Worm (Caenorhabditis elegans) whole organism, young adult: ENCODE data around the gene sfxn-1.1.

Experiments used
- B0019.2 ChIP-seq: fragments of 200-800 bp; sonication (Bioruptor generic); conservative IDR thresholded peaks from 2 replicates; pipeline ENCODE4 v1.3.6; 2022; ENCODE audit warnings: missing genetic modification reagents, missing genetic modification characterization, missing compliant biosample characterization
- B0035.1 ChIP-seq: sonication (generic microtip); optimal IDR thresholded peaks from 2 replicates; lab custom pipeline; 2016; ENCODE audit warnings: missing genetic modification characterization, mild to moderate bottlenecking, missing compliant biosample characterization, missing genotype, missing genetic modification reagents
- B0261.1 ChIP-seq: sonication (generic microtip); optimal IDR thresholded peaks from 2 replicates; lab custom pipeline; 2016; ENCODE audit warnings: mild to moderate bottlenecking, missing genetic modification characterization, moderate library complexity, missing compliant biosample characterization
- B0336.3 ChIP-seq: fragments of 200-800 bp; sonication (Bioruptor generic); IDR thresholded peaks from 2 replicates; pipeline ENCODE4 v1.3.6; 2022; ENCODE audit warnings: missing genetic modification characterization, missing compliant biosample characterization
- F22D6.2 ChIP-seq: sonication (generic microtip); optimal IDR thresholded peaks from 2 replicates; lab custom pipeline; 2016; ENCODE audit warnings: mild to moderate bottlenecking, missing genetic modification characterization, missing compliant biosample characterization
- F23B12.7 ChIP-seq: sonication (generic microtip); optimal IDR thresholded peaks from 2 replicates; lab custom pipeline; 2017; ENCODE audit warnings: missing genetic modification characterization, mild to moderate bottlenecking, missing compliant biosample characterization, antibody characterized with exemption, moderate library complexity; ENCODE audit not compliant: insufficient read depth
- F33H1.4 ChIP-seq: fragments of 200-800 bp; sonication (Bioruptor generic); IDR thresholded peaks from 2 replicates; pipeline ENCODE4 v1.3.6; 2022; ENCODE audit warnings: missing genetic modification reagents, missing genetic modification characterization, missing compliant biosample characterization
- F37B4.10 ChIP-seq: fragments of 200-800 bp; sonication (Bioruptor generic); IDR thresholded peaks from 2 replicates; pipeline ENCODE4 v1.3.6; 2022; ENCODE audit warnings: missing genetic modification characterization, missing compliant biosample characterization
- F49E8.2 ChIP-seq: sonication (generic microtip); optimal IDR thresholded peaks from 3 replicates; lab custom pipeline; 2017; ENCODE audit warnings: missing genetic modification characterization, mild to moderate bottlenecking, missing compliant biosample characterization, antibody characterized with exemption, moderate library complexity; ENCODE audit not compliant: insufficient read depth
- F52B5.7 ChIP-seq: sonication (generic microtip); optimal IDR thresholded peaks from 2 replicates; lab custom pipeline; 2016; ENCODE audit warnings: mild to moderate bottlenecking, missing genetic modification characterization, missing compliant biosample characterization
- K11D2.4 ChIP-seq: fragments of 200-800 bp; sonication (Bioruptor generic); IDR thresholded peaks from 2 replicates; pipeline ENCODE4 v1.3.6; 2022; ENCODE audit warnings: missing genetic modification reagents, missing genetic modification characterization, missing compliant biosample characterization
- T07F8.4 ChIP-seq: sonication (generic microtip); optimal IDR thresholded peaks from 2 replicates; lab custom pipeline; 2016; ENCODE audit warnings: mild to moderate bottlenecking, missing genetic modification characterization, moderate library complexity, missing compliant biosample characterization
- Y53F4B.3 ChIP-seq: fragments of 200-800 bp; sonication (Bioruptor generic); IDR thresholded peaks from 2 replicates; pipeline ENCODE4 v1.3.6; 2022; ENCODE audit warnings: missing genetic modification reagents, missing genetic modification characterization, missing compliant biosample characterization
- Y53G8AR.9 ChIP-seq: fragments of 200-800 bp; sonication (Bioruptor generic); conservative IDR thresholded peaks from 2 replicates; pipeline ENCODE4 v1.3.6; 2022; ENCODE audit warnings: missing genetic modification reagents, missing genetic modification characterization, missing compliant biosample characterization
- aptf-2 ChIP-seq: fragments of 200-800 bp; sonication (Bioruptor generic); conservative IDR thresholded peaks from 2 replicates; pipeline ENCODE4 v1.3.6; 2022; ENCODE audit warnings: missing genetic modification reagents, missing genetic modification characterization, missing compliant biosample characterization
- aptf-3 ChIP-seq: fragments of 200-800 bp; sonication (Bioruptor generic); IDR thresholded peaks from 2 replicates; pipeline ENCODE4 v1.3.6; 2022; ENCODE audit warnings: missing genetic modification characterization, missing compliant biosample characterization
- athp-1 ChIP-seq: sonication (generic microtip); optimal IDR thresholded peaks from 2 replicates; lab custom pipeline; 2017; ENCODE audit warnings: mild to moderate bottlenecking, missing genetic modification characterization, missing compliant biosample characterization
- attf-3 ChIP-seq: fragments of 200-800 bp; sonication (Bioruptor generic); conservative IDR thresholded peaks from 2 replicates; pipeline ENCODE4 v1.3.6; 2022; ENCODE audit warnings: missing genetic modification reagents, missing genetic modification characterization, missing compliant biosample characterization
- bed-1 ChIP-seq: fragments of 200-800 bp; sonication (Bioruptor generic); IDR thresholded peaks from 2 replicates; pipeline ENCODE4 v1.3.6; 2022; ENCODE audit warnings: missing genetic modification reagents, missing genetic modification characterization, missing compliant biosample characterization
- ceh-100 ChIP-seq: fragments of 200-800 bp; sonication (Bioruptor generic); IDR thresholded peaks from 2 replicates; pipeline ENCODE4 v1.3.6; 2022; ENCODE audit warnings: missing genetic modification reagents, missing genetic modification characterization, missing compliant biosample characterization
- die-1 ChIP-seq: sonication (generic microtip); optimal IDR thresholded peaks from 2 replicates; lab custom pipeline; 2016; ENCODE audit warnings: missing genotype, mild to moderate bottlenecking, missing genetic modification characterization, missing compliant biosample characterization
- efl-1 ChIP-seq: fragments of 150-350 bp; optimal IDR thresholded peaks from 2 replicates; lab custom pipeline; 2014; ENCODE audit warnings: missing biosample characterization, missing genetic modification reagents, missing genetic modification characterization
- egl-44 ChIP-seq: fragments of 200-800 bp; sonication (Bioruptor generic); IDR thresholded peaks from 2 replicates; pipeline ENCODE4 v1.3.6; 2022; ENCODE audit warnings: missing genetic modification reagents, missing genetic modification characterization, missing compliant biosample characterization
- ekl-4 ChIP-seq: fragments of 200-800 bp; sonication (Bioruptor generic); IDR thresholded peaks from 2 replicates; pipeline ENCODE4 v1.3.6; 2022; ENCODE audit warnings: missing genetic modification reagents, missing genetic modification characterization, missing compliant biosample characterization
- fkh-3 ChIP-seq: sonication (generic microtip); optimal IDR thresholded peaks from 2 replicates; lab custom pipeline; 2016; ENCODE audit warnings: mild to moderate bottlenecking, missing genetic modification characterization, missing compliant biosample characterization
- him-1 ChIP-seq: sonication (generic microtip); optimal IDR thresholded peaks from 2 replicates; lab custom pipeline; 2016; ENCODE audit warnings: missing genotype, missing genetic modification reagents, missing genetic modification characterization, missing compliant biosample characterization
- hmg-20 ChIP-seq: fragments of 200-800 bp; sonication (Bioruptor generic); IDR thresholded peaks from 2 replicates; pipeline ENCODE4 v1.3.6; 2022; ENCODE audit warnings: missing genetic modification reagents, missing genetic modification characterization, missing compliant biosample characterization
- hsf-1 ChIP-seq: fragments of 200-800 bp; sonication (Bioruptor generic); IDR thresholded peaks from 2 replicates; pipeline ENCODE4 v1.3.6; 2022; ENCODE audit warnings: missing genetic modification reagents, missing genetic modification characterization, missing compliant biosample characterization
- lin-26 ChIP-seq: fragments of 200-800 bp; sonication (Bioruptor generic); IDR thresholded peaks from 2 replicates; pipeline ENCODE4 v1.3.6; 2022; ENCODE audit warnings: missing genetic modification reagents, missing genetic modification characterization, missing compliant biosample characterization
- lin-35 ChIP-seq, 3 experiments: fragments of 150-350 bp in 2 of 3; sonication (generic microtip) in 1 of 3; optimal IDR thresholded peaks; 2 replicates each; lab custom pipeline; 2014 to 2018; ENCODE audit warnings: missing biosample characterization in 3 of 3, missing genetic modification characterization in 3 of 3, missing genetic modification reagents in 3 of 3
- lin-40 ChIP-seq: sonication (generic microtip); optimal IDR thresholded peaks from 2 replicates; lab custom pipeline; 2016; ENCODE audit warnings: missing genetic modification characterization, mild to moderate bottlenecking, missing compliant biosample characterization, missing genotype, missing genetic modification reagents
- lsl-1 ChIP-seq: fragments of 200-800 bp; sonication (Bioruptor generic); optimal IDR thresholded peaks from 2 replicates; lab custom pipeline; 2018; ENCODE audit warnings: mild to moderate bottlenecking, missing genetic modification characterization, moderate library complexity, missing compliant biosample characterization
- madf-6 ChIP-seq: fragments of 200-800 bp; sonication (Bioruptor generic); IDR thresholded peaks from 2 replicates; pipeline ENCODE4 v1.3.6; 2022; ENCODE audit warnings: missing genetic modification reagents, missing genetic modification characterization, missing compliant biosample characterization
- nfya-1 ChIP-seq: sonication (generic microtip); optimal IDR thresholded peaks from 2 replicates; lab custom pipeline; 2017; ENCODE audit warnings: antibody characterized with exemption, missing compliant biosample characterization, missing genetic modification characterization, borderline replicate concordance; ENCODE audit not compliant: insufficient read depth
- nfya-2 ChIP-seq: fragments of 200-800 bp; sonication (Bioruptor generic); IDR thresholded peaks from 2 replicates; pipeline ENCODE4 v1.3.6; 2022; ENCODE audit warnings: missing genetic modification reagents, missing genetic modification characterization, missing compliant biosample characterization
- nhr-120 ChIP-seq: fragments of 200-800 bp; sonication (Bioruptor generic); IDR thresholded peaks from 2 replicates; pipeline ENCODE4 v1.3.6; 2022; ENCODE audit warnings: missing genetic modification characterization, missing compliant biosample characterization
- nhr-80 ChIP-seq: sonication (generic microtip); optimal IDR thresholded peaks from 2 replicates; lab custom pipeline; 2016; ENCODE audit warnings: missing genetic modification characterization, missing compliant biosample characterization
- pbrm-1 ChIP-seq: fragments of 200-800 bp; sonication (Bioruptor generic); IDR thresholded peaks from 2 replicates; pipeline ENCODE4 v1.3.6; 2022; ENCODE audit warnings: missing genetic modification reagents, missing genetic modification characterization, missing compliant biosample characterization
- pha-4 ChIP-seq: fragments of 150-350 bp; sonication (generic microtip); optimal IDR thresholded peaks from 2 replicates; lab custom pipeline; 2014; ENCODE audit warnings: missing biosample characterization, missing genetic modification reagents, missing genetic modification characterization
- repo-1 ChIP-seq: sonication (generic microtip); optimal IDR thresholded peaks from 2 replicates; lab custom pipeline; 2017; ENCODE audit warnings: mild to moderate bottlenecking, missing genetic modification characterization, missing compliant biosample characterization
- sea-2 ChIP-seq: fragments of 200-800 bp; sonication (Bioruptor generic); IDR thresholded peaks from 2 replicates; pipeline ENCODE4 v1.3.6; 2022; ENCODE audit warnings: missing genetic modification characterization, missing compliant biosample characterization
- snpc-4 ChIP-seq, 5 experiments: fragments of 150-350 bp in 1 of 5; sonication (generic microtip) in 4 of 5; optimal IDR thresholded peaks; 2 replicates each; lab custom pipeline; 2014 to 2018; ENCODE audit warnings: missing genetic modification characterization in 5 of 5, missing biosample characterization in 3 of 5, antibody characterized with exemption in 2 of 5, mild to moderate bottlenecking in 2 of 5, missing compliant biosample characterization in 2 of 5, missing genotype in 2 of 5, moderate library complexity in 2 of 5, missing genetic modification reagents in 1 of 5
- somi-1 ChIP-seq: fragments of 200-800 bp; sonication (Bioruptor generic); optimal IDR thresholded peaks from 2 replicates; lab custom pipeline; 2018; ENCODE audit warnings: mild to moderate bottlenecking, missing genetic modification characterization, missing compliant biosample characterization
- sptf-2 ChIP-seq: fragments of 200-800 bp; sonication (Bioruptor generic); optimal IDR thresholded peaks from 2 replicates; lab custom pipeline; 2018; ENCODE audit warnings: mild to moderate bottlenecking, missing genetic modification characterization, missing compliant biosample characterization
- tbx-9 ChIP-seq: sonication (generic microtip); optimal IDR thresholded peaks from 2 replicates; lab custom pipeline; 2016; ENCODE audit warnings: borderline replicate concordance, missing genetic modification characterization, inconsistent platforms, missing compliant biosample characterization
- zfh-2 ChIP-seq: fragments of 200-800 bp; sonication (Bioruptor generic); conservative IDR thresholded peaks from 2 replicates; pipeline ENCODE4 v1.3.6; 2022; ENCODE audit warnings: missing genetic modification reagents, missing genetic modification characterization, missing compliant biosample characterization
- ztf-22 ChIP-seq: fragments of 200-800 bp; sonication (Bioruptor generic); optimal IDR thresholded peaks from 2 replicates; lab custom pipeline; 2018; ENCODE audit warnings: mild to moderate bottlenecking, missing genetic modification characterization, moderate library complexity, missing compliant biosample characterization
- ztf-25 ChIP-seq: fragments of 200-800 bp; sonication (Bioruptor generic); IDR thresholded peaks from 2 replicates; pipeline ENCODE4 v1.3.6; 2022; ENCODE audit warnings: missing genetic modification reagents, missing genetic modification characterization, missing compliant biosample characterization

Gene sfxn-1.1

DNA sequence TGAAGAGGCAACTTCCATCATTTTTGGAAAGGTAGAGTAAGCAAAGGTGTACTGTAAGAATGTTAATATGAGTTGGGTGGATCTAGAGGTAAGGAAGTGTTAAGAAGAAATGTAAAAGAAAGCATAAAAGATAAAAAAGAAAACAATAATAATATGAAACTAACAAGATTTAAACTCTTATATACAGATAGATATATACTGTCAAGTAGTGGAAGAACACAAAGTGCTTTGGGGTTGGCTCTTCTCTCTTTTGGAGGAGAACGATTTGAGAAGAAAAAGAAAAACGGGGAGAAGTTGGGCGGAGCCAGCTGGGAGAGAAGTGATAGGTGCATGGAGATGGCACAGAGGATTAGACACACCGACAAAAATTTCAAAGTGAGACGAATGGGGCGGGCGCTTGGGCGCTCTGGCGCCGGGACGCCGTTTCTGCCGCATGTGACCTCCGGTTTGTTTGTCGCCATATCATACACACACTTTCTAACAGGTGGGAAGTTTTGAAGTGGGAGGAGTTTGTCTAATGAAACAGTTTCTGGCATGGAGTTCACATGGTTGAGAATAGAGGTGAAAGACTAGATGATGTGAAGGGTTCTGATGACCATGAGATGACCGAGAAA, 31.2 kb downstream of the sfxn-1.1 start, which contains the start of gene T19H5.4 (continued):
- peak; percentile 47 for TF ChIP-seq lin-40 (tag; lab: Kevin White, UChicago)
- TF ChIP-seq Y53G8AR.9 (GFP tag; lab: Robert Waterston, UW) = no peak
- no peak for TF ChIP-seq ceh-100
- TF ChIP-seq aptf-3 (GFP tag; lab: Robert Waterston, UW) = no peak
- TF ChIP-seq nhr-80 (tag; lab: Kevin White, UChicago) = peak; percentile 90
- TF ChIP-seq F49E8.2 (tag; lab: Kevin White, UChicago) = no peak
- TF ChIP-seq tbx-9 = no peak
- peak; percentile 52; the same call in 1 of the 2 replicates for TF ChIP-seq lin-26 (GFP tag; lab: Robert Waterston, UW)
- no peak for TF ChIP-seq T07F8.4 (tag; lab: Kevin White, UChicago)
- no peak for TF ChIP-seq Y53F4B.3 (GFP tag; lab: Robert Waterston, UW)
- no peak for TF ChIP-seq F23B12.7 (tag; lab: Kevin White, UChicago)
- TF ChIP-seq B0035.1 (tag; lab: Kevin White, UChicago) = no peak
- peak; percentile 67 for TF ChIP-seq somi-1
- TF ChIP-seq B0019.2 (GFP tag; lab: Robert Waterston, UW) = no peak
- no peak for TF ChIP-seq snpc-4 (GFP tag; optimal IDR thresholded peaks at IDR 0.05; lab: Kevin White, UChicago)
- TF ChIP-seq snpc-4 (tag; optimal IDR thresholded peaks at IDR 0.05; lab: Kevin White, UChicago) = peak in 1 of 4 experiments; percentile 12
- TF ChIP-seq ztf-22 (GFP tag; lab: Kevin White, UChicago) = peak; percentile 59
- TF ChIP-seq K11D2.4 (GFP tag; lab: Robert Waterston, UW) = peak; percentile 62; the same call in 1 of the 2 replicates
- TF ChIP-seq F33H1.4 (GFP tag; lab: Robert Waterston, UW) = no peak
- no peak for TF ChIP-seq lin-35 (GFP tag; optimal IDR thresholded peaks at IDR 0.05; lab: Kevin White, UChicago)
- TF ChIP-seq sptf-2 (GFP tag; lab: Kevin White, UChicago) = no peak
- no peak for TF ChIP-seq nfya-1 (tag; lab: Kevin White, UChicago)
- TF ChIP-seq bed-1 (GFP tag; lab: Robert Waterston, UW) = no peak
- TF ChIP-seq F22D6.2 (tag; lab: Kevin White, UChicago) = peak; percentile 20
- TF ChIP-seq efl-1 (GFP tag; lab: Kevin White, UChicago) = no peak
- TF ChIP-seq him-1 (tag; lab: Kevin White, UChicago) = no peak
- no peak for TF ChIP-seq madf-6 (GFP tag; lab: Robert Waterston, UW)
- TF ChIP-seq ekl-4 (GFP tag; lab: Robert Waterston, UW) = no peak
- no peak for TF ChIP-seq attf-3
- no peak for TF ChIP-seq nhr-120 (GFP tag; lab: Robert Waterston, UW)
- TF ChIP-seq F37B4.10 (GFP tag; lab: Robert Waterston, UW) = no peak
- no peak for TF ChIP-seq aptf-2 (GFP tag; lab: Robert Waterston, UW)
- TF ChIP-seq B0261.1 (tag; lab: Kevin White, UChicago) = no peak
- no peak for TF ChIP-seq F52B5.7 (tag; lab: Kevin White, UChicago)
- peak; percentile 95 for TF ChIP-seq zfh-2
- no peak for TF ChIP-seq athp-1 (tag; lab: Kevin White, UChicago)
- TF ChIP-seq egl-44 (GFP tag; lab: Robert Waterston, UW) = peak; percentile 73
- no peak for TF ChIP-seq ztf-25 (GFP tag; lab: Robert Waterston, UW)
- no peak for TF ChIP-seq die-1 (tag; lab: Kevin White, UChicago)
- no peak for TF ChIP-seq nfya-2
- no peak for TF ChIP-seq pha-4
- no peak for TF ChIP-seq fkh-3 (tag; lab: Kevin White, UChicago)
- TF ChIP-seq lsl-1 (GFP tag; lab: Kevin White, UChicago) = no peak
- peak; percentile 56; the same call in 1 of the 2 replicates for TF ChIP-seq B0336.3 (GFP tag; lab: Robert Waterston, UW)
- no peak for TF ChIP-seq pbrm-1 (GFP tag; lab: Robert Waterston, UW)
- TF ChIP-seq sea-2 (GFP tag; lab: Robert Waterston, UW) = 0 out of 2 replicates have a peak, but pooled peaks have one; percentile 30
- no peak for TF ChIP-seq repo-1
- TF ChIP-seq hsf-1 = no peak
- no peak for TF ChIP-seq hmg-20 (GFP tag; lab: Robert Waterston, UW)
